Worm (Caenorhabditis elegans): Measurements from ENCODE around the gene C08F11.1.

DNA sequence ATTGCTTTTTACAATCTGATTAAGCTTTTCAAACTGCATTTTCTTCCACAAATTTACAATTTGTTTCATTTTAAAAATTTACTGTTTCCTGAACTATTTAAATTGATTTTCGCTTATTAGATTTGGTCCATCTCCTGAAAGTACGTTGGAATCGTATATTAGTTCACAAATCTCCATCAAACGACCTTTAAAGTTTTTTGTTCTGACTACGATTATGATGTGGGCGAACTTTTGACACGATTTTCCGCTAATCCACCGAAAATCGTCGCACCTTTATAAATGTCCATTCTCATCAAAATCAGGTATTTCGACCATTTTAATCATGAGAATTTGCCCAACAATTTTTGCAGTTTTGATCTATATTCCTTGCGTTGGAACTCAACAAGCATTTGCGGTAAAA lies at the start of gene C08F11.1:
- TF ChIP-seq blmp-1 (tag; optimal IDR thresholded peaks at IDR 0.05) (no peak), snpc-4 (tag; optimal IDR thresholded peaks at IDR 0.05) (no peak), tbx-8 (GFP tag; optimal IDR thresholded peaks at IDR 0.05) (no peak), unc-39 (tag; optimal IDR thresholded peaks at IDR 0.05) (no peak), ztf-11 (tag; optimal IDR thresholded peaks at IDR 0.05) (no peak), nhr-2 (tag; optimal IDR thresholded peaks at IDR 0.05) (no peak), lsy-2 (tag; optimal IDR thresholded peaks at IDR 0.05) (no peak), lin-13 (tag; optimal IDR thresholded peaks at IDR 0.05) (no peak), elt-1 (tag; optimal IDR thresholded peaks at IDR 0.05; ENCODE audit: borderline replicate concordance, insufficient read depth) (no peak)

Data from whole organism, mixed stage, embryonic.